Fruit fly (Drosophila melanogaster) Kc167 (cell line): ENCODE data around the gene CG10616.

Experiments
- Myc ChIP-seq: fragments of >200 bp; optimal IDR thresholded peaks from 2 replicates; lab custom pipeline; 2017; ENCODE audit warnings: missing external identifiers
- insv ChIP-seq: fragments of >200 bp; optimal IDR thresholded peaks from 3 replicates; lab custom pipeline; 2018; ENCODE audit warnings: missing external identifiers
- psq ChIP-seq: fragments of >200 bp; optimal IDR thresholded peaks from 2 replicates; lab custom pipeline; 2017; ENCODE audit warnings: missing external identifiers

dm6 chr3L:12484464-12484863 is 12.9 kb downstream of the CG10616 start:
- TF ChIP-seq psq (lab: Kevin White, UChicago) (no peak), Myc (lab: Kevin White, UChicago) (no peak), insv (lab: Kevin White, UChicago) (no peak)
